Fruit fly (Drosophila melanogaster): ENCODE measurements around the gene Mur18B.
A peak's percentile ranks its signal among the peaks of the same experiment; 100 is the strongest.

Gene Mur18B

dm6 chrX:19220415-19220814, 7.4 kb downstream of the Mur18B start, which contains the start of gene CG7884 (continued):
- TF ChIP-seq Nf-YA (GFP tag; IDR thresholded peaks at IDR 0.05): no peak
- no peak for TF ChIP-seq CG12391 (tag; optimal IDR thresholded peaks at IDR 0.05)
- TF ChIP-seq Atf6 (GFP tag; IDR thresholded peaks at IDR 0.05): no peak
- TF ChIP-seq grau (tag; optimal IDR thresholded peaks at IDR 0.05): no peak
- peak; percentile 7 for TF ChIP-seq CG17829 (tag; optimal IDR thresholded peaks at IDR 0.05)
- TF ChIP-seq grn (GFP tag; optimal IDR thresholded peaks at IDR 0.05): peak; percentile 49
- TF ChIP-seq CG15269 (tag; optimal IDR thresholded peaks at IDR 0.05): no peak
- no peak for TF ChIP-seq seq (GFP tag; IDR thresholded peaks at IDR 0.05)
- TF ChIP-seq sqz (GFP tag; optimal IDR thresholded peaks at IDR 0.05): no peak
- no peak for TF ChIP-seq CG34224 (GFP tag; IDR thresholded peaks at IDR 0.05; ENCODE audit: partially characterized antibody)
- TF ChIP-seq CG2129 (GFP tag; IDR thresholded peaks at IDR 0.05; ENCODE audit: partially characterized antibody): no peak
- no peak for TF ChIP-seq ci (GFP tag; IDR thresholded peaks at IDR 0.05)
- peak; percentile 14 for TF ChIP-seq Blimp-1 (GFP tag; optimal IDR thresholded peaks at IDR 0.05)
- TF ChIP-seq Deaf1 (tag; optimal IDR thresholded peaks at IDR 0.05): peak; percentile 7
- no peak for TF ChIP-seq CG10654 (GFP tag; optimal IDR thresholded peaks at IDR 0.05)
- TF ChIP-seq Lhr (GFP tag; optimal IDR thresholded peaks at IDR 0.05): no peak
- TF ChIP-seq en (GFP tag; optimal IDR thresholded peaks at IDR 0.05): no peak
- no peak for TF ChIP-seq Spps (tag; optimal IDR thresholded peaks at IDR 0.05)
- no peak for TF ChIP-seq CG31224 (GFP tag; IDR thresholded peaks at IDR 0.05)
- TF ChIP-seq Hey (tag; optimal IDR thresholded peaks at IDR 0.05): no peak
- no peak for TF ChIP-seq Hmx (GFP tag; optimal IDR thresholded peaks at IDR 0.05)
- no peak for TF ChIP-seq Dip2 (GFP tag; IDR thresholded peaks at IDR 0.05)
- TF ChIP-seq Hr78 (GFP tag; optimal IDR thresholded peaks at IDR 0.05): no peak
- TF ChIP-seq MBD-R2 (GFP tag; IDR thresholded peaks at IDR 0.05): no peak
- TF ChIP-seq ato (GFP tag; IDR thresholded peaks at IDR 0.05; ENCODE audit: partially characterized antibody): no peak
- TF ChIP-seq sd (tag; optimal IDR thresholded peaks at IDR 0.05): no peak
- no peak for TF ChIP-seq Doc2 (GFP tag; IDR thresholded peaks at IDR 0.05)
- TF ChIP-seq Dip3 (GFP tag; optimal IDR thresholded peaks at IDR 0.05): no peak
- peak; percentile 73 for TF ChIP-seq sens (GFP tag)
- no peak for TF ChIP-seq MESR4 (GFP tag; optimal IDR thresholded peaks at IDR 0.05)
- no peak for TF ChIP-seq wdn (GFP tag; IDR thresholded peaks at IDR 0.05)
- TF ChIP-seq HLH4C (GFP tag; IDR thresholded peaks at IDR 0.05; ENCODE audit: partially characterized antibody): 0 out of 3 replicates have a peak, but pooled peaks have one; percentile 9
- no peak for TF ChIP-seq Meics (GFP tag; optimal IDR thresholded peaks at IDR 0.05)
- TF ChIP-seq CG12744 (GFP tag; optimal IDR thresholded peaks at IDR 0.05): no peak
- no peak for TF ChIP-seq CG3407 (GFP tag; optimal IDR thresholded peaks at IDR 0.05)
- no peak for TF ChIP-seq disco-r (GFP tag; optimal IDR thresholded peaks at IDR 0.05)
- no peak for TF ChIP-seq az2 (GFP tag; optimal IDR thresholded peaks at IDR 0.05)
- TF ChIP-seq CG11093 (GFP tag; IDR thresholded peaks at IDR 0.05): no peak
- TF ChIP-seq tx (GFP tag; optimal IDR thresholded peaks at IDR 0.05): no peak
- TF ChIP-seq CG1832 (GFP tag; optimal IDR thresholded peaks at IDR 0.05): peak; percentile 40
- TF ChIP-seq CG17612 (GFP tag; IDR thresholded peaks at IDR 0.05): no peak
- TF ChIP-seq crc (GFP tag; optimal IDR thresholded peaks at IDR 0.05): no peak
- TF ChIP-seq Drgx (GFP tag; IDR thresholded peaks at IDR 0.05): 0 out of 2 replicates have a peak, but pooled peaks have one; percentile 13
- TF ChIP-seq Awh (GFP tag; IDR thresholded peaks at IDR 0.05): no peak
- no peak for TF ChIP-seq CG31365 (tag; optimal IDR thresholded peaks at IDR 0.05)
- no peak for TF ChIP-seq Gug (GFP tag; IDR thresholded peaks at IDR 0.05)
- no peak for TF ChIP-seq CG11085 (GFP tag; IDR thresholded peaks at IDR 0.05)
- no peak for TF ChIP-seq br (optimal IDR thresholded peaks at IDR 0.05)
- TF ChIP-seq peb (GFP tag; IDR thresholded peaks at IDR 0.05): no peak
- TF ChIP-seq Sox100B (GFP tag; optimal IDR thresholded peaks at IDR 0.05): no peak
- no peak for TF ChIP-seq klu (GFP tag; IDR thresholded peaks at IDR 0.05)
- TF ChIP-seq ATbp (GFP tag; optimal IDR thresholded peaks at IDR 0.05): no peak
- no peak for TF ChIP-seq CG12299 (tag; optimal IDR thresholded peaks at IDR 0.05)
